Fruit fly (Drosophila melanogaster) whole organism, embryonic: ENCODE data around the gene MED27.

Experiments
- Adf1 ChIP-seq: fragments of 200-800 bp; sonication (Bioruptor generic); IDR thresholded peaks from 2 replicates; pipeline ENCODE4 v1.3.6; 2022; ENCODE audit warnings: missing biosample characterization, missing genetic modification characterization
- CG10979 ChIP-seq: fragments of 200-800 bp; sonication (Bioruptor generic); optimal IDR thresholded peaks from 2 replicates; lab custom pipeline; 2018; ENCODE audit warnings: missing biosample characterization, mild to moderate bottlenecking, missing genetic modification characterization, moderate library complexity
- CG11560 ChIP-seq: fragments of 200-800 bp; sonication (Bioruptor generic); IDR thresholded peaks from 3 replicates; pipeline ENCODE4 v1.3.6; 2022; ENCODE audit warnings: missing biosample characterization, missing genetic modification characterization
- CG1233 ChIP-seq: fragments of 200-800 bp; sonication (Bioruptor generic); optimal IDR thresholded peaks from 4 replicates; lab custom pipeline; 2018; ENCODE audit warnings: missing biosample characterization, mild to moderate bottlenecking, missing genetic modification characterization
- CG13775 ChIP-seq: fragments of 200-800 bp; sonication (Bioruptor generic); optimal IDR thresholded peaks from 3 replicates; lab custom pipeline; 2017; ENCODE audit warnings: missing biosample characterization, mild to moderate bottlenecking, missing genetic modification characterization
- CG15696 ChIP-seq: fragments of 200-800 bp; sonication (Bioruptor generic); optimal IDR thresholded peaks from 2 replicates; lab custom pipeline; 2019; ENCODE audit warnings: missing biosample characterization, mild to moderate bottlenecking, missing genetic modification characterization, moderate library complexity
- CG1602 ChIP-seq: fragments of 200-800 bp; sonication (Bioruptor generic); optimal IDR thresholded peaks from 3 replicates; lab custom pipeline; 2016; ENCODE audit warnings: missing biosample characterization, missing genetic modification characterization
- CG17186 ChIP-seq: fragments of 200-800 bp; sonication (Bioruptor generic); optimal IDR thresholded peaks from 3 replicates; lab custom pipeline; 2017; ENCODE audit warnings: missing biosample characterization, missing genetic modification reagents, missing genetic modification characterization
- CG17328 ChIP-seq: fragments of 200-800 bp; sonication (Bioruptor generic); IDR thresholded peaks from 2 replicates; pipeline ENCODE4 v1.3.6; 2022; ENCODE audit warnings: missing biosample characterization, missing genetic modification characterization
- CG2120 ChIP-seq: fragments of 200-800 bp; sonication (Bioruptor generic); optimal IDR thresholded peaks from 3 replicates; lab custom pipeline; 2016; ENCODE audit warnings: missing biosample characterization, missing genetic modification characterization
- CG2199 ChIP-seq: fragments of 200-800 bp; sonication (Bioruptor generic); IDR thresholded peaks from 3 replicates; pipeline ENCODE4 v1.3.6; 2022; ENCODE audit warnings: missing biosample characterization, missing genetic modification characterization
- CG2202 ChIP-seq: fragments of 200-800 bp; sonication (Bioruptor generic); optimal IDR thresholded peaks from 2 replicates; lab custom pipeline; 2018; ENCODE audit warnings: missing biosample characterization, mild to moderate bottlenecking, missing genetic modification characterization
- CG30020 ChIP-seq: fragments of 200-800 bp; optimal IDR thresholded peaks from 2 replicates; lab custom pipeline; 2019; ENCODE audit warnings: missing biosample characterization, mild to moderate bottlenecking, missing genetic modification characterization, moderate library complexity
- CG31224 ChIP-seq: fragments of 200-800 bp; sonication (Bioruptor generic); IDR thresholded peaks from 2 replicates; pipeline ENCODE4 v1.3.6; 2022; ENCODE audit warnings: missing biosample characterization, missing genetic modification characterization
- CG34422 ChIP-seq: fragments of 200-800 bp; sonication (Bioruptor generic); IDR thresholded peaks from 3 replicates; pipeline ENCODE4 v1.3.6; 2022; ENCODE audit warnings: missing biosample characterization, missing genetic modification characterization
- CG3726 ChIP-seq: fragments of 200-800 bp; sonication (Bioruptor generic); IDR thresholded peaks from 3 replicates; pipeline ENCODE4, ENCODE4 v1.3.6; 2022; ENCODE audit warnings: missing biosample characterization, missing genetic modification characterization
- CG43689 ChIP-seq: fragments of 200-800 bp; sonication (Bioruptor generic); IDR thresholded peaks from 2 replicates; pipeline ENCODE4 v1.3.6; 2022; ENCODE audit warnings: missing biosample characterization, missing genetic modification characterization
- CG4404 ChIP-seq: fragments of 200-800 bp; sonication (Bioruptor generic); IDR thresholded peaks from 2 replicates; pipeline ENCODE4 v1.3.6; 2022; ENCODE audit warnings: missing biosample characterization, missing genetic modification characterization
- CG4617 ChIP-seq: fragments of 200-800 bp; sonication (Bioruptor generic); optimal IDR thresholded peaks from 3 replicates; lab custom pipeline; 2016; ENCODE audit warnings: missing biosample characterization, missing genetic modification characterization, borderline replicate concordance
- CG4707 ChIP-seq: fragments of 200-800 bp; sonication (Bioruptor generic); optimal IDR thresholded peaks from 2 replicates; lab custom pipeline; 2018; ENCODE audit warnings: missing biosample characterization, mild to moderate bottlenecking, missing genetic modification characterization, moderate library complexity
- CG6175 ChIP-seq: fragments of 200-800 bp; sonication (Bioruptor generic); IDR thresholded peaks from 3 replicates; pipeline ENCODE4 v1.3.6; 2022; ENCODE audit warnings: missing biosample characterization, missing genetic modification characterization
- CG9727 ChIP-seq: fragments of 200-800 bp; sonication (Bioruptor generic); optimal IDR thresholded peaks from 3 replicates; lab custom pipeline; 2017; ENCODE audit warnings: missing biosample characterization, mild to moderate bottlenecking, missing genetic modification characterization
- Dip3 ChIP-seq: fragments of 200-800 bp; sonication (Bioruptor generic); optimal IDR thresholded peaks from 3 replicates; lab custom pipeline; 2016; ENCODE audit warnings: missing biosample characterization, missing genetic modification characterization
- Doc3 ChIP-seq: fragments of 200-800 bp; sonication (Bioruptor generic); IDR thresholded peaks from 3 replicates; pipeline ENCODE4 v1.3.6; 2022; ENCODE audit warnings: missing biosample characterization, missing genetic modification characterization; ENCODE audit not compliant: partially characterized antibody
- H15 ChIP-seq: fragments of 200-800 bp; sonication (Bioruptor generic); IDR thresholded peaks from 3 replicates; pipeline ENCODE4 v1.3.6; 2022; ENCODE audit warnings: missing biosample characterization, missing genetic modification characterization
- Jarid2 ChIP-seq: fragments of 200-800 bp; sonication (Bioruptor generic); optimal IDR thresholded peaks from 3 replicates; lab custom pipeline; 2017; ENCODE audit warnings: mild to moderate bottlenecking, missing biosample characterization, missing genetic modification reagents, missing genetic modification characterization
- NK7.1 ChIP-seq: fragments of 200-800 bp; sonication (Bioruptor generic); optimal IDR thresholded peaks from 3 replicates; lab custom pipeline; 2016; ENCODE audit warnings: missing biosample characterization, missing genetic modification characterization
- Rfx ChIP-seq: fragments of 200-800 bp; sonication (Bioruptor generic); IDR thresholded peaks from 2 replicates; pipeline ENCODE4 v1.3.6; 2022; ENCODE audit warnings: missing biosample characterization, missing genetic modification characterization
- Six4 ChIP-seq: fragments of 200-800 bp; sonication (Bioruptor generic); optimal IDR thresholded peaks from 2 replicates; lab custom pipeline; 2016; ENCODE audit warnings: missing biosample characterization, missing genetic modification characterization
- bsh ChIP-seq, 2 experiments: fragments of 200-800 bp; sonication (Bioruptor generic); optimal IDR thresholded peaks; 2 replicates each; lab custom pipeline; 2017 to 2018; ENCODE audit warnings: mild to moderate bottlenecking in 2 of 2, missing biosample characterization in 2 of 2, missing genetic modification characterization in 2 of 2, moderate library complexity in 1 of 2
- chn ChIP-seq: fragments of 200-800 bp; sonication (Bioruptor generic); optimal IDR thresholded peaks from 2 replicates; lab custom pipeline; 2016; ENCODE audit warnings: missing biosample characterization, missing genetic modification characterization
- dysf ChIP-seq: fragments of 200-800 bp; sonication (Bioruptor generic); IDR thresholded peaks from 3 replicates; pipeline ENCODE4 v1.3.6; 2022; ENCODE audit warnings: missing biosample characterization, missing genetic modification characterization
- gce ChIP-seq: fragments of 200-800 bp; sonication (Bioruptor generic); IDR thresholded peaks from 3 replicates; pipeline ENCODE4 v1.3.6; 2022; ENCODE audit warnings: missing biosample characterization, missing genetic modification characterization
- gt ChIP-seq: fragments of 200-800 bp; sonication (Bioruptor generic); IDR thresholded peaks from 2 replicates; pipeline ENCODE4 v1.3.6; 2022; ENCODE audit warnings: missing biosample characterization, missing genetic modification characterization
- lmd ChIP-seq: fragments of 200-800 bp; sonication (Bioruptor generic); IDR thresholded peaks from 2 replicates; pipeline ENCODE4 v1.3.6; 2022; ENCODE audit warnings: missing biosample characterization, missing genetic modification characterization
- lov ChIP-seq, 2 experiments: fragments of 200-800 bp in 1 of 2; fragments of >200 bp in 1 of 2; sonication (Bioruptor generic) in 1 of 2; IDR thresholded peaks in 1 of 2; optimal IDR thresholded peaks in 1 of 2; 2 replicates in 1 of 2; 3 replicates in 1 of 2; pipeline versions ENCODE4 v1.3.6 to Lab custom; 2017 to 2022; ENCODE audit warnings: missing biosample characterization in 1 of 2, missing genetic modification characterization in 1 of 2
- mirr ChIP-seq: fragments of 200-800 bp; sonication (Bioruptor generic); optimal IDR thresholded peaks from 3 replicates; lab custom pipeline; 2018; ENCODE audit warnings: missing biosample characterization, mild to moderate bottlenecking, missing genetic modification characterization
- otp ChIP-seq: fragments of 200-800 bp; sonication (Bioruptor generic); IDR thresholded peaks from 3 replicates; pipeline ENCODE4, ENCODE4 v1.3.6; 2022; ENCODE audit warnings: missing biosample characterization, missing genetic modification characterization
- pita ChIP-seq: fragments of 200-800 bp; sonication (Bioruptor generic); optimal IDR thresholded peaks from 2 replicates; lab custom pipeline; 2017; ENCODE audit warnings: missing biosample characterization, mild to moderate bottlenecking, missing genetic modification characterization
- ranshi ChIP-seq: fragments of 200-800 bp; sonication (Bioruptor generic); IDR thresholded peaks from 2 replicates; pipeline ENCODE4 v1.3.6; 2022; ENCODE audit warnings: missing biosample characterization, missing genetic modification characterization
- repo ChIP-seq: fragments of 200-800 bp; sonication (Bioruptor generic); optimal IDR thresholded peaks from 2 replicates; lab custom pipeline; 2016; ENCODE audit warnings: missing biosample characterization, missing genetic modification characterization
- ro ChIP-seq: fragments of 200-800 bp; sonication (Bioruptor generic); IDR thresholded peaks from 2 replicates; pipeline ENCODE4 v1.3.6; 2022; ENCODE audit warnings: missing biosample characterization, missing genetic modification characterization
- sd ChIP-seq: fragments of 200-800 bp; sonication (Bioruptor generic); optimal IDR thresholded peaks from 3 replicates; lab custom pipeline; 2018; ENCODE audit warnings: missing biosample characterization, mild to moderate bottlenecking, missing genetic modification characterization, moderate library complexity
- sisA ChIP-seq: fragments of 200-800 bp; sonication (Bioruptor generic); IDR thresholded peaks from 2 replicates; pipeline ENCODE4 v1.3.6; 2022; ENCODE audit warnings: missing biosample characterization, missing genetic modification characterization
- toy ChIP-seq: fragments of 200-800 bp; sonication (Bioruptor generic); IDR thresholded peaks from 2 replicates; pipeline ENCODE4 v1.3.6; 2022; ENCODE audit warnings: missing biosample characterization, missing genetic modification characterization
- ttk ChIP-seq: fragments of 200-800 bp; sonication (Bioruptor generic); IDR thresholded peaks from 2 replicates; pipeline ENCODE4 v2.1.2; 2022; ENCODE audit warnings: missing biosample characterization, missing genetic modification characterization
- vfl ChIP-seq: fragments of 200-800 bp; sonication (Bioruptor generic); optimal IDR thresholded peaks from 2 replicates; lab custom pipeline; 2016; ENCODE audit warnings: missing biosample characterization, missing genetic modification characterization
- vvl ChIP-seq: fragments of 200-800 bp; sonication (Bioruptor generic); IDR thresholded peaks from 2 replicates; pipeline ENCODE4 v1.3.6; 2022; ENCODE audit warnings: missing biosample characterization, missing genetic modification characterization
- z ChIP-seq: fragments of 200-800 bp; sonication (Bioruptor generic); IDR thresholded peaks from 3 replicates; pipeline ENCODE4 v1.3.6; 2022; ENCODE audit warnings: missing biosample characterization, missing genetic modification characterization
- zfh2 ChIP-seq: fragments of 200-800 bp; sonication (Bioruptor generic); optimal IDR thresholded peaks from 2 replicates; lab custom pipeline; 2016; ENCODE audit warnings: missing biosample characterization, missing genetic modification characterization

MED27 gene

DNA sequence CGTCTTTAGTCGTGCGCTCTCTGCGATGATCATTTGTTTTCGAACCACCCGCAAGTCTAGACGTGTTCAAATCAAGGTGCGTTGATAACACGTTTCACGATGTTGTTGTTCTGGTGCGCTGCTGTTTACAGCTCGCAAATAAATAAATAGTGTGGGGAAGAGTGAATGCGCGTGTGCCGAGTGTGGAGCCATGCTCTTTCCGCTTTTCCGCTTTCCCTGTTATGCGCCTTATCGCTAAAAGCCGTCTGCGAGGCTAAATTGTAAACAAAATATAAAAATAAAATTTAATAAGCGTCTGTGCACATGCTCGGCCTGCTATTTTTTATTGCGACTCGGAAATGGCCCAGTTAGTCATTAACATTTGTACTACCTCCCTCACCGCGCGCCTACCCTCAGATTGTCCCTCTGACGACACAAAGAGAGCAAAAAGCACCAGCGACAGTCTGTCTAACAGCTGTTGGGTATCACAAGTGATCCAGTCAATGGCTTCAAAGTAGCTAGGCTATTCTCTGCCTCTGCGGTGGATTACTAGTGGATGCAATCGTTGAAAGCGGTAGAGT lies 17.8 kb downstream of the MED27 start (continued):
- TF ChIP-seq lov (optimal IDR thresholded peaks at IDR 0.05; lab: Kevin White, UChicago) (no peak), lov (GFP tag; IDR thresholded peaks at IDR 0.05; lab: Robert Waterston, UW) (peak; percentile 77; the same call in 2 of the 3 replicates), CG4617 (GFP tag; lab: Kevin White, UChicago) (peak; percentile 25), CG13775 (GFP tag; lab: Kevin White, UChicago) (peak; percentile 39), Adf1 (GFP tag; lab: Robert Waterston, UW) (peak; percentile 49; the same call in 1 of the 2 replicates), z (GFP tag; lab: Robert Waterston, UW) (0 out of 3 replicates have a peak, but pooled peaks have one; percentile 42), dysf (GFP tag; lab: Robert Waterston, UW) (peak; percentile 19; the same call in 1 of the 3 replicates), vvl (GFP tag; lab: Robert Waterston, UW) (peak; percentile 72; the same call in 1 of the 2 replicates), CG2120 (GFP tag; lab: Kevin White, UChicago) (peak; percentile 54), CG2199 (GFP tag; lab: Robert Waterston, UW) (peak; percentile 74; the same call in 2 of the 3 replicates), gce (GFP tag; lab: Robert Waterston, UW) (peak; percentile 74; the same call in 2 of the 3 replicates), Dip3 (no peak), ro (GFP tag; lab: Robert Waterston, UW) (no peak), CG34422 (peak; percentile 80; the same call in 1 of the 3 replicates), CG3726 (no peak), Doc3 (no peak), CG15696 (peak; percentile 80), CG6175 (no peak), lmd (no peak), pita (GFP tag; lab: Kevin White, UChicago) (no peak), H15 (GFP tag; lab: Robert Waterston, UW) (0 out of 3 replicates have a peak, but pooled peaks have one; percentile 8), CG4404 (GFP tag; lab: Robert Waterston, UW) (no peak), sd (no peak), CG17186 (peak; percentile 56), CG43689 (GFP tag; lab: Robert Waterston, UW) (no peak), gt (GFP tag; lab: Robert Waterston, UW) (no peak), Rfx (GFP tag; lab: Robert Waterston, UW) (peak; percentile 63; the same call in 1 of the 2 replicates), CG10979 (tag; lab: Kevin White, UChicago) (peak; percentile 42), CG17328 (GFP tag; lab: Robert Waterston, UW) (peak; percentile 57), bsh (GFP tag; optimal IDR thresholded peaks at IDR 0.05; lab: Kevin White, UChicago) (peak; percentile 55 to 82), ttk (no peak), mirr (GFP tag; lab: Kevin White, UChicago) (peak; percentile 97), repo (peak; percentile 78), vfl (GFP tag; lab: Kevin White, UChicago) (no peak), Jarid2 (GFP tag; lab: Kevin White, UChicago) (peak; percentile 65), CG30020 (tag; lab: Kevin White, UChicago) (peak; percentile 21), CG31224 (GFP tag; lab: Robert Waterston, UW) (no peak), otp (GFP tag; lab: Robert Waterston, UW) (peak; percentile 69; the same call in 1 of the 3 replicates), Six4 (peak; percentile 57), CG4707 (GFP tag; lab: Kevin White, UChicago) (peak; percentile 93), CG1602 (GFP tag; lab: Kevin White, UChicago) (peak; percentile 27), zfh2 (GFP tag; lab: Kevin White, UChicago) (no peak), CG2202 (tag; lab: Kevin White, UChicago) (peak; percentile 87), CG11560 (tag; lab: Robert Waterston, UW) (no peak), toy (no peak), CG1233 (GFP tag; lab: Kevin White, UChicago) (peak; percentile 89), CG9727 (GFP tag; lab: Kevin White, UChicago) (peak; percentile 80), sisA (GFP tag; lab: Robert Waterston, UW) (no peak), NK7.1 (peak; percentile 71), chn (GFP tag; lab: Kevin White, UChicago) (peak; percentile 39), ranshi (GFP tag; lab: Robert Waterston, UW) (no peak)
